Fruit fly (Drosophila melanogaster) whole organism, embryonic: ENCODE data around the gene Mst98Cb.

Experiments used
- Asciz ChIP-seq: fragments of 200-800 bp; sonication (Bioruptor generic); optimal IDR thresholded peaks from 2 replicates; lab custom pipeline; 2017; ENCODE audit warnings: missing biosample characterization, mild to moderate bottlenecking, missing genetic modification characterization, missing genetic modification reagents
- Atf3 ChIP-seq: fragments of 200-800 bp; sonication (Bioruptor generic); optimal IDR thresholded peaks from 3 replicates; lab custom pipeline; 2016; ENCODE audit warnings: missing biosample characterization, missing genetic modification characterization
- Awh ChIP-seq: fragments of 200-800 bp; sonication (Bioruptor generic); IDR thresholded peaks from 2 replicates; pipeline ENCODE4, ENCODE4 v1.3.6; 2022; ENCODE audit warnings: missing biosample characterization, missing genetic modification characterization
- BtbVII ChIP-seq: fragments of 200-800 bp; sonication (Bioruptor generic); optimal IDR thresholded peaks from 3 replicates; lab custom pipeline; 2017; ENCODE audit warnings: missing biosample characterization, mild to moderate bottlenecking, missing genetic modification characterization
- CG1024 ChIP-seq: fragments of 200-800 bp; sonication (Bioruptor generic); IDR thresholded peaks from 2 replicates; pipeline ENCODE4 v1.3.6; 2022; ENCODE audit warnings: missing biosample characterization, missing genetic modification characterization
- CG10366 ChIP-seq: fragments of 200-800 bp; sonication (Bioruptor generic); IDR thresholded peaks from 2 replicates; pipeline ENCODE4 v1.3.6; 2022; ENCODE audit warnings: missing biosample characterization, missing genetic modification characterization
- CG11560 ChIP-seq: fragments of 200-800 bp; sonication (Bioruptor generic); IDR thresholded peaks from 3 replicates; pipeline ENCODE4 v1.3.6; 2022; ENCODE audit warnings: missing biosample characterization, missing genetic modification characterization
- CG12236 ChIP-seq: fragments of 200-800 bp; sonication (Bioruptor generic); optimal IDR thresholded peaks from 2 replicates; lab custom pipeline; 2016; ENCODE audit warnings: missing biosample characterization, missing genetic modification characterization
- CG1233 ChIP-seq: fragments of 200-800 bp; sonication (Bioruptor generic); optimal IDR thresholded peaks from 4 replicates; lab custom pipeline; 2018; ENCODE audit warnings: missing biosample characterization, mild to moderate bottlenecking, missing genetic modification characterization
- CG12744 ChIP-seq: fragments of 200-800 bp; sonication (Bioruptor generic); optimal IDR thresholded peaks from 2 replicates; lab custom pipeline; 2016; ENCODE audit warnings: missing biosample characterization, missing genetic modification characterization
- CG18262 ChIP-seq: fragments of 200-800 bp; optimal IDR thresholded peaks from 3 replicates; lab custom pipeline; 2019; ENCODE audit warnings: missing biosample characterization, mild to moderate bottlenecking, missing genetic modification characterization, moderate library complexity
- CG2678 ChIP-seq: fragments of 200-800 bp; sonication (Bioruptor generic); optimal IDR thresholded peaks from 3 replicates; lab custom pipeline; 2019; ENCODE audit warnings: missing biosample characterization, mild to moderate bottlenecking, missing genetic modification characterization, moderate library complexity
- CG2712 ChIP-seq: fragments of 200-800 bp; optimal IDR thresholded peaks from 3 replicates; lab custom pipeline; 2019; ENCODE audit warnings: missing biosample characterization, mild to moderate bottlenecking, missing genetic modification characterization, moderate library complexity
- CG2875 ChIP-seq: fragments of 200-800 bp; sonication (Bioruptor generic); optimal IDR thresholded peaks from 2 replicates; lab custom pipeline; 2017; ENCODE audit warnings: missing biosample characterization, mild to moderate bottlenecking, missing genetic modification characterization, missing genetic modification reagents
- CG30020 ChIP-seq: fragments of 200-800 bp; optimal IDR thresholded peaks from 2 replicates; lab custom pipeline; 2019; ENCODE audit warnings: missing biosample characterization, mild to moderate bottlenecking, missing genetic modification characterization, moderate library complexity
- CG3847 ChIP-seq: fragments of 200-800 bp; sonication (Bioruptor generic); IDR thresholded peaks from 2 replicates; pipeline ENCODE4 v1.3.6; 2022; ENCODE audit warnings: missing biosample characterization, missing genetic modification characterization
- CG42726 ChIP-seq: fragments of 200-800 bp; sonication (Bioruptor generic); IDR thresholded peaks from 2 replicates; pipeline ENCODE4 v1.3.6; 2022; ENCODE audit warnings: missing biosample characterization, missing genetic modification characterization; ENCODE audit not compliant: partially characterized antibody
- CG4404 ChIP-seq: fragments of 200-800 bp; sonication (Bioruptor generic); IDR thresholded peaks from 2 replicates; pipeline ENCODE4 v1.3.6; 2022; ENCODE audit warnings: missing biosample characterization, missing genetic modification characterization
- CG6689 ChIP-seq: fragments of 200-800 bp; sonication (Bioruptor generic); IDR thresholded peaks from 2 replicates; pipeline ENCODE4 v1.3.6; 2022; ENCODE audit warnings: missing biosample characterization, missing genetic modification characterization
- CG8478 ChIP-seq: fragments of >200 bp; optimal IDR thresholded peaks from 2 replicates; lab custom pipeline; 2018
- Dfd ChIP-seq, 2 experiments: fragments of >200 bp; optimal IDR thresholded peaks; 2 replicates each; lab custom pipeline; 2017; ENCODE audit warnings: missing biosample characterization in 2 of 2, missing genetic modification characterization in 2 of 2
- HmgD ChIP-seq: fragments of 200-800 bp; sonication (Bioruptor generic); optimal IDR thresholded peaks from 3 replicates; lab custom pipeline; 2016; ENCODE audit warnings: missing biosample characterization, missing genetic modification characterization
- Hsf ChIP-seq: fragments of 200-800 bp; sonication (Bioruptor generic); optimal IDR thresholded peaks from 3 replicates; lab custom pipeline; 2016; ENCODE audit warnings: missing biosample characterization, missing genetic modification characterization
- MESR4 ChIP-seq: fragments of 200-800 bp; sonication (Bioruptor generic); optimal IDR thresholded peaks from 2 replicates; lab custom pipeline; 2018; ENCODE audit warnings: missing biosample characterization, mild to moderate bottlenecking, missing genetic modification characterization, moderate library complexity
- MTF-1 ChIP-seq: fragments of 200-800 bp; sonication (Bioruptor generic); optimal IDR thresholded peaks from 2 replicates; lab custom pipeline; 2018; ENCODE audit warnings: missing biosample characterization, mild to moderate bottlenecking, missing genetic modification characterization, borderline replicate concordance
- NfI ChIP-seq: fragments of 200-800 bp; sonication (Bioruptor generic); optimal IDR thresholded peaks from 3 replicates; lab custom pipeline; 2018; ENCODE audit warnings: missing biosample characterization, mild to moderate bottlenecking, missing genetic modification characterization, moderate library complexity
- Oli ChIP-seq: fragments of 200-800 bp; sonication (Bioruptor generic); optimal IDR thresholded peaks from 2 replicates; lab custom pipeline; 2018; ENCODE audit warnings: missing biosample characterization, mild to moderate bottlenecking, missing genetic modification characterization, moderate library complexity
- Pdp1 ChIP-seq, 2 experiments: fragments of 200-800 bp; sonication (Bioruptor generic); optimal IDR thresholded peaks; 3 replicates each; lab custom pipeline; 2016; ENCODE audit warnings: missing biosample characterization in 2 of 2, missing genetic modification characterization in 2 of 2, mild to moderate bottlenecking in 1 of 2, moderate library complexity in 1 of 2
- ac ChIP-seq: fragments of 200-800 bp; sonication (Bioruptor generic); optimal IDR thresholded peaks from 3 replicates; lab custom pipeline; 2017; ENCODE audit warnings: missing biosample characterization, mild to moderate bottlenecking, missing genetic modification characterization
- ap ChIP-seq: fragments of 200-800 bp; sonication (Bioruptor generic); IDR thresholded peaks from 2 replicates; pipeline ENCODE4 v1.3.6; 2022; ENCODE audit warnings: missing biosample characterization, missing genetic modification characterization
- cad ChIP-seq: fragments of >200 bp; optimal IDR thresholded peaks from 2 replicates; lab custom pipeline; 2017; ENCODE audit warnings: missing biosample characterization, missing genetic modification characterization
- dan ChIP-seq: fragments of 200-800 bp; sonication (Bioruptor generic); IDR thresholded peaks from 2 replicates; pipeline ENCODE4 v1.3.6; 2022; ENCODE audit warnings: missing biosample characterization, missing genetic modification characterization
- dm ChIP-seq: fragments of 200-800 bp; sonication (Bioruptor generic); optimal IDR thresholded peaks from 3 replicates; lab custom pipeline; 2016; ENCODE audit warnings: missing biosample characterization, missing genetic modification characterization
- en ChIP-seq: fragments of 200-800 bp; sonication (Bioruptor generic); optimal IDR thresholded peaks from 2 replicates; lab custom pipeline; 2016; ENCODE audit warnings: missing biosample characterization, missing genetic modification characterization
- esg ChIP-seq: fragments of 200-800 bp; sonication (Bioruptor generic); conservative IDR thresholded peaks from 2 replicates; pipeline ENCODE4 v1.3.6; 2022; ENCODE audit warnings: missing biosample characterization, missing genetic modification characterization
- gt ChIP-seq: fragments of 200-800 bp; sonication (Bioruptor generic); IDR thresholded peaks from 2 replicates; pipeline ENCODE4 v1.3.6; 2022; ENCODE audit warnings: missing biosample characterization, missing genetic modification characterization
- hth ChIP-seq: fragments of >200 bp; optimal IDR thresholded peaks from 2 replicates; lab custom pipeline; 2017; ENCODE audit warnings: inconsistent platforms
- inv ChIP-seq: fragments of 200-800 bp; sonication (Bioruptor generic); IDR thresholded peaks from 2 replicates; pipeline ENCODE4 v1.3.6; 2022; ENCODE audit warnings: missing biosample characterization, missing genetic modification characterization; ENCODE audit not compliant: partially characterized antibody
- luna ChIP-seq: fragments of 200-800 bp; sonication (Bioruptor generic); optimal IDR thresholded peaks from 2 replicates; lab custom pipeline; 2016; ENCODE audit warnings: missing biosample characterization, missing genetic modification characterization
- nerfin-1 ChIP-seq: fragments of 200-800 bp; sonication (Bioruptor generic); optimal IDR thresholded peaks from 3 replicates; lab custom pipeline; 2019; ENCODE audit warnings: missing biosample characterization, mild to moderate bottlenecking, missing genetic modification characterization, moderate library complexity
- nom ChIP-seq: fragments of 200-800 bp; sonication (Bioruptor generic); optimal IDR thresholded peaks from 2 replicates; lab custom pipeline; 2017; ENCODE audit warnings: missing biosample characterization, missing genetic modification characterization, mild to moderate bottlenecking, moderate library complexity, missing genetic modification reagents
- pum ChIP-seq: fragments of 200-800 bp; sonication (Bioruptor generic); optimal IDR thresholded peaks from 2 replicates; lab custom pipeline; 2016; ENCODE audit warnings: missing biosample characterization, missing genetic modification characterization
- scrt ChIP-seq: fragments of 200-800 bp; sonication (Bioruptor generic); optimal IDR thresholded peaks from 2 replicates; lab custom pipeline; 2018; ENCODE audit warnings: missing biosample characterization, mild to moderate bottlenecking, missing genetic modification characterization, moderate library complexity
- sisA ChIP-seq: fragments of 200-800 bp; sonication (Bioruptor generic); IDR thresholded peaks from 2 replicates; pipeline ENCODE4 v1.3.6; 2022; ENCODE audit warnings: missing biosample characterization, missing genetic modification characterization
- sqz ChIP-seq: fragments of 200-800 bp; sonication (Bioruptor generic); optimal IDR thresholded peaks from 3 replicates; lab custom pipeline; 2018; ENCODE audit warnings: missing biosample characterization, mild to moderate bottlenecking, missing genetic modification characterization
- sr ChIP-seq: fragments of 200-800 bp; sonication (Bioruptor generic); IDR thresholded peaks from 3 replicates; pipeline ENCODE4 v1.3.6; 2022; ENCODE audit warnings: missing biosample characterization, missing genetic modification characterization
- tna ChIP-seq: fragments of 200-800 bp; sonication (Bioruptor generic); IDR thresholded peaks from 2 replicates; pipeline ENCODE4 v1.3.6; 2022; ENCODE audit warnings: missing biosample characterization, missing genetic modification characterization; ENCODE audit not compliant: partially characterized antibody
- zen ChIP-seq: fragments of 200-800 bp; sonication (Bioruptor generic); optimal IDR thresholded peaks from 3 replicates; lab custom pipeline; 2018; ENCODE audit warnings: missing biosample characterization, mild to moderate bottlenecking, missing genetic modification characterization, moderate library complexity
- zen2 ChIP-seq: fragments of 200-800 bp; sonication (Bioruptor generic); IDR thresholded peaks from 3 replicates; pipeline ENCODE4 v1.3.6; 2022; ENCODE audit warnings: missing biosample characterization, missing genetic modification characterization; ENCODE audit not compliant: partially characterized antibody

Mst98Cb gene

dm6 chr3R:28328780-28329546 lies 36.4 kb downstream of the Mst98Cb start (continued):
- TF ChIP-seq zen2 (GFP tag; lab: Robert Waterston, UW) = no peak
- peak; percentile 11 for TF ChIP-seq CG11560
- TF ChIP-seq HmgD (GFP tag; lab: Kevin White, UChicago) = no peak
- TF ChIP-seq zen (tag; lab: Kevin White, UChicago) = peak; percentile 56
- TF ChIP-seq CG12236 = peak; percentile 81
- TF ChIP-seq NfI (GFP tag; lab: Kevin White, UChicago) = peak; percentile 76
- TF ChIP-seq CG8478 = no peak
- TF ChIP-seq CG2678 (tag; lab: Kevin White, UChicago) = peak; percentile 71
- TF ChIP-seq Awh (GFP tag; lab: Robert Waterston, UW) = peak; percentile 85
- peak; percentile 72 for TF ChIP-seq Asciz (GFP tag; lab: Kevin White, UChicago)
- peak; percentile 64 for TF ChIP-seq CG1233
- TF ChIP-seq sr (GFP tag; lab: Robert Waterston, UW) = peak; percentile 77; the same call in 2 of the 3 replicates
- TF ChIP-seq MTF-1 (GFP tag; lab: Kevin White, UChicago) = peak; percentile 81
- TF ChIP-seq CG30020 = no peak
- TF ChIP-seq pum (GFP tag; lab: Kevin White, UChicago) = peak; percentile 2
- peak; percentile 46 for TF ChIP-seq sqz (GFP tag; lab: Kevin White, UChicago)
- peak; percentile 24 for TF ChIP-seq scrt (GFP tag; lab: Kevin White, UChicago)
- peak; percentile 18; the same call in 1 of the 2 replicates for TF ChIP-seq CG4404 (GFP tag; lab: Robert Waterston, UW)
- peak; percentile 57 for TF ChIP-seq sisA (GFP tag; lab: Robert Waterston, UW)
- peak; percentile 54 for TF ChIP-seq CG6689
- TF ChIP-seq Atf3 (GFP tag; lab: Kevin White, UChicago) = peak; percentile 16
- peak; percentile 49 for TF ChIP-seq Hsf (GFP tag; lab: Kevin White, UChicago)
- peak; percentile 49 to 73 for TF ChIP-seq Pdp1 (GFP tag; optimal IDR thresholded peaks at IDR 0.05; lab: Kevin White, UChicago)
- no peak for TF ChIP-seq MESR4 (GFP tag; lab: Kevin White, UChicago)
- peak; percentile 30 for TF ChIP-seq luna (GFP tag; lab: Kevin White, UChicago)
- no peak for TF ChIP-seq CG42726 (GFP tag; lab: Robert Waterston, UW)
- TF ChIP-seq inv (GFP tag; lab: Robert Waterston, UW) = no peak
- TF ChIP-seq nerfin-1 = peak; percentile 67
- TF ChIP-seq ac (GFP tag; lab: Kevin White, UChicago) = peak; percentile 89
- TF ChIP-seq CG2712 (tag; lab: Kevin White, UChicago) = peak; percentile 52
- peak; percentile 71 for TF ChIP-seq BtbVII (GFP tag; lab: Kevin White, UChicago)
- peak; percentile 5 for TF ChIP-seq Oli (tag; lab: Kevin White, UChicago)
- no peak for TF ChIP-seq cad (GFP tag; lab: Kevin White, UChicago)
- peak; percentile 63; the same call in 1 of the 2 replicates for TF ChIP-seq CG10366
- peak; percentile 59 for TF ChIP-seq CG18262 (tag; lab: Kevin White, UChicago)
- peak; percentile 0 for TF ChIP-seq dm (GFP tag; lab: Kevin White, UChicago)
- TF ChIP-seq Dfd (GFP tag; optimal IDR thresholded peaks at IDR 0.05; lab: Kevin White, UChicago) = no peak
- TF ChIP-seq hth (lab: Kevin White, UChicago) = no peak
- peak; percentile 24 for TF ChIP-seq en
- no peak for TF ChIP-seq dan (GFP tag; lab: Robert Waterston, UW)
- TF ChIP-seq CG1024 (GFP tag; lab: Robert Waterston, UW) = peak; percentile 53; the same call in 1 of the 2 replicates
- TF ChIP-seq ap = peak; percentile 63
- TF ChIP-seq esg = peak; percentile 67
- no peak for TF ChIP-seq tna (GFP tag; lab: Robert Waterston, UW)
- peak; percentile 57 for TF ChIP-seq CG3847 (GFP tag; lab: Robert Waterston, UW)
- TF ChIP-seq nom (GFP tag; lab: Kevin White, UChicago) = no peak
- 0 out of 2 replicates have a peak, but pooled peaks have one; percentile 9 for TF ChIP-seq gt (GFP tag; lab: Robert Waterston, UW)
- peak; percentile 85 for TF ChIP-seq CG2875
- TF ChIP-seq CG12744 (GFP tag; lab: Kevin White, UChicago) = peak; percentile 57
